Worm (Caenorhabditis elegans) whole organism, L4/young adult: Measurements from ENCODE around the gene stdh-3.

Experiments
- dao-5 ChIP-seq: sonication (generic microtip); optimal IDR thresholded peaks from 2 replicates; lab custom pipeline; 2016; ENCODE audit warnings: missing genotype, missing genetic modification characterization, moderate library complexity, missing compliant biosample characterization
- him-1 ChIP-seq: sonication (generic microtip); optimal IDR thresholded peaks from 2 replicates; lab custom pipeline; 2016; ENCODE audit warnings: missing genotype, missing genetic modification reagents, missing genetic modification characterization, missing compliant biosample characterization

DNA sequence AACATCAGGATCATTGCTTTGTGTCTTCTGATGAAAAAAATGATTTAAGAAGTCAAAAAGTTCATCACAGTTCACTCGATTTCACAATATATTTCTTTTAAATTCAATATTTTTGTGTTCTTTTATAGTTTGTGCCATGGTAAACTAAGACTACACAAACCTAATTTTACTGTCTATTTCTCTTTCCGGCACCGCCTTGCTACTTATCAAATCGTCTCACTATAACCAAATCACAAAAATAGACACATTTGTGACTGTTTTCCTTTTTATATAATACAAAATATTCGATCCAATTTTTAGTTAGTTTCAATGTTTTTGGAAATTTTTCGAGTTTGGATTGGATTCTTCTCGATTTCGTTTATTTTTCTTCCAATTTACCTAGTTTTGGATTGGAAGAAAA, 49.6 kb downstream of the stdh-3 start, which contains the start of gene swt-6:
- no peak for TF ChIP-seq him-1 (tag; lab: Kevin White, UChicago)
- TF ChIP-seq dao-5 (tag; lab: Kevin White, UChicago): no peak
